Fruit fly (Drosophila melanogaster) whole organism, wandering third instar larva: ENCODE data around the gene Gale.

Experiments used
- Abd-B ChIP-seq: fragments of >200 bp; optimal IDR thresholded peaks from 2 replicates; lab custom pipeline; 2017; ENCODE audit warnings: missing biosample characterization, missing genetic modification characterization
- CG32264 ChIP-seq: fragments of 200-800 bp; sonication (Bioruptor generic); optimal IDR thresholded peaks from 2 replicates; lab custom pipeline; 2016; ENCODE audit warnings: missing biosample characterization, missing genetic modification characterization
- CG9705 ChIP-seq: fragments of 200-800 bp; sonication (Bioruptor generic); optimal IDR thresholded peaks from 2 replicates; lab custom pipeline; 2018; ENCODE audit warnings: missing biosample characterization, mild to moderate bottlenecking, missing genetic modification characterization
- CrebA ChIP-seq: fragments of 200-800 bp; sonication (Bioruptor generic); optimal IDR thresholded peaks from 2 replicates; lab custom pipeline; 2016; ENCODE audit warnings: missing biosample characterization, mild to moderate bottlenecking, missing genetic modification characterization, borderline replicate concordance
- Dfd ChIP-seq: fragments of >200 bp; optimal IDR thresholded peaks from 2 replicates; lab custom pipeline; 2017; ENCODE audit warnings: missing biosample characterization, missing genetic modification characterization
- Dif ChIP-seq: fragments of 200-275, 200-300 bp; sonication (Bioruptor generic); optimal IDR thresholded peaks from 2 replicates; lab custom pipeline; 2018; ENCODE audit warnings: missing biosample characterization, missing genetic modification characterization; ENCODE audit not compliant: partially characterized antibody
- GATAd ChIP-seq: sonication (Bioruptor generic); optimal IDR thresholded peaks from 2 replicates; lab custom pipeline; 2016; ENCODE audit warnings: missing biosample characterization, missing genetic modification characterization
- HLH106 ChIP-seq: fragments of 200-800 bp; optimal IDR thresholded peaks from 3 replicates; lab custom pipeline; 2019; ENCODE audit warnings: missing biosample characterization, mild to moderate bottlenecking, missing genetic modification characterization, moderate library complexity
- Hnf4 ChIP-seq: fragments of 200-800 bp; sonication (Bioruptor generic); optimal IDR thresholded peaks from 2 replicates; lab custom pipeline; 2016; ENCODE audit warnings: missing biosample characterization, mild to moderate bottlenecking, missing genetic modification characterization
- Hr78 ChIP-seq: fragments of >200 bp; optimal IDR thresholded peaks from 2 replicates; lab custom pipeline; 2017; ENCODE audit warnings: missing biosample characterization, missing genetic modification characterization
- Hr83 ChIP-seq: fragments of 200-300 bp; sonication (Bioruptor generic); optimal IDR thresholded peaks from 2 replicates; lab custom pipeline; 2016; ENCODE audit warnings: missing biosample characterization, mild to moderate bottlenecking, missing genetic modification characterization, moderate library complexity; ENCODE audit not compliant: poor library complexity, severe bottlenecking
- Jra ChIP-seq: sonication (Bioruptor generic); optimal IDR thresholded peaks from 2 replicates; lab custom pipeline; 2016; ENCODE audit warnings: missing biosample characterization, missing genetic modification characterization
- Mio ChIP-seq: sonication (Bioruptor generic); optimal IDR thresholded peaks from 2 replicates; lab custom pipeline; 2016; ENCODE audit warnings: missing biosample characterization, missing genetic modification characterization
- Myc ChIP-seq: fragments of >200 bp; optimal IDR thresholded peaks from 2 replicates; lab custom pipeline; 2017
- N ChIP-seq: fragments of >200 bp; optimal IDR thresholded peaks from 2 replicates; lab custom pipeline; 2018; ENCODE audit warnings: missing biosample characterization, missing external identifiers, missing genetic modification characterization
- OdsH ChIP-seq: fragments of 200-800 bp; sonication (Bioruptor generic); optimal IDR thresholded peaks from 2 replicates; lab custom pipeline; 2016; ENCODE audit warnings: missing biosample characterization, mild to moderate bottlenecking, missing genetic modification characterization
- Rel ChIP-seq, 2 experiments: fragments of 200-800 bp; sonication (Bioruptor generic) in 1 of 2; optimal IDR thresholded peaks; 2 replicates in 1 of 2; 3 replicates in 1 of 2; lab custom pipeline; 2016 to 2019; ENCODE audit warnings: mild to moderate bottlenecking in 2 of 2, missing biosample characterization in 2 of 2, missing genetic modification characterization in 2 of 2, moderate library complexity in 1 of 2
- Sp1 ChIP-seq: fragments of 200-800 bp; sonication (Bioruptor generic); optimal IDR thresholded peaks from 3 replicates; lab custom pipeline; 2019; ENCODE audit warnings: missing biosample characterization, mild to moderate bottlenecking, missing genetic modification characterization, moderate library complexity
- Vsx2 ChIP-seq: fragments of 200-300, 225-300 bp; sonication (Bioruptor generic); optimal IDR thresholded peaks from 2 replicates; lab custom pipeline; 2018; ENCODE audit warnings: missing biosample characterization, missing genetic modification characterization; ENCODE audit not compliant: partially characterized antibody
- br ChIP-seq: fragments of 200-800 bp; sonication (Bioruptor generic); optimal IDR thresholded peaks from 2 replicates; lab custom pipeline; 2016; ENCODE audit warnings: missing biosample characterization, missing genetic modification characterization
- brk ChIP-seq: fragments of 200-800 bp; sonication (Bioruptor generic); optimal IDR thresholded peaks from 2 replicates; lab custom pipeline; 2016; ENCODE audit warnings: missing biosample characterization, mild to moderate bottlenecking, missing genetic modification characterization
- dl ChIP-seq, 2 experiments: fragments of 175-275, 200-275 bp in 1 of 2; fragments of 200-275 bp in 1 of 2; sonication (Bioruptor generic); optimal IDR thresholded peaks; lab custom pipeline; 2018; ENCODE audit warnings: mild to moderate bottlenecking in 2 of 2, missing biosample characterization in 2 of 2, missing genetic modification characterization in 2 of 2, moderate library complexity in 2 of 2; ENCODE audit not compliant: partially characterized antibody in 2 of 2, insufficient read depth in 1 of 2
- dmrt93B ChIP-seq: fragments of 200-800 bp; sonication (Bioruptor generic); optimal IDR thresholded peaks from 2 replicates; lab custom pipeline; 2018; ENCODE audit warnings: missing biosample characterization, mild to moderate bottlenecking, missing genetic modification characterization
- dsf ChIP-seq: sonication (Bioruptor generic); optimal IDR thresholded peaks from 2 replicates; lab custom pipeline; 2016; ENCODE audit warnings: missing biosample characterization, missing genetic modification characterization, borderline replicate concordance
- ey ChIP-seq: fragments of 200-800 bp; sonication (Bioruptor generic); optimal IDR thresholded peaks from 2 replicates; lab custom pipeline; 2016; ENCODE audit warnings: missing biosample characterization, missing genetic modification characterization
- foxo ChIP-seq, 2 experiments: fragments of 200-800 bp; sonication (Bioruptor generic); optimal IDR thresholded peaks; 2 replicates in 1 of 2; 3 replicates in 1 of 2; lab custom pipeline; 2016 to 2017; ENCODE audit warnings: missing biosample characterization in 2 of 2, missing genetic modification characterization in 2 of 2
- fru ChIP-seq: fragments of 200-800 bp; sonication (Bioruptor generic); optimal IDR thresholded peaks from 3 replicates; lab custom pipeline; 2016; ENCODE audit warnings: missing biosample characterization, mild to moderate bottlenecking, missing genetic modification characterization
- h ChIP-seq: fragments of 200-800 bp; sonication (Bioruptor generic); optimal IDR thresholded peaks from 3 replicates; lab custom pipeline; 2016; ENCODE audit warnings: missing biosample characterization, mild to moderate bottlenecking, missing genetic modification characterization
- jim ChIP-seq: fragments of 175-275, 200-325 bp; sonication (Bioruptor generic); optimal IDR thresholded peaks from 2 replicates; lab custom pipeline; 2016; ENCODE audit warnings: missing biosample characterization, mild to moderate bottlenecking, missing genetic modification characterization
- lola ChIP-seq: fragments of >200 bp; optimal IDR thresholded peaks from 2 replicates; lab custom pipeline; 2017; ENCODE audit warnings: missing biosample characterization, missing genetic modification characterization
- pan ChIP-seq: fragments of >200 bp; optimal IDR thresholded peaks from 2 replicates; lab custom pipeline; 2017
- psq ChIP-seq: fragments of 200-800 bp; sonication (Bioruptor generic); optimal IDR thresholded peaks from 3 replicates; lab custom pipeline; 2017; ENCODE audit warnings: missing biosample characterization, mild to moderate bottlenecking, missing genetic modification characterization, moderate library complexity
- rgr ChIP-seq: fragments of 200-800 bp; sonication (Bioruptor generic); optimal IDR thresholded peaks from 3 replicates; lab custom pipeline; 2016; ENCODE audit warnings: missing biosample characterization, mild to moderate bottlenecking, missing genetic modification characterization
- sage ChIP-seq: fragments of 200-800 bp; sonication (Bioruptor generic); optimal IDR thresholded peaks from 2 replicates; lab custom pipeline; 2016; ENCODE audit warnings: missing biosample characterization, mild to moderate bottlenecking, missing genetic modification characterization
- sv ChIP-seq: fragments of 200-800 bp; sonication (Bioruptor generic); optimal IDR thresholded peaks from 3 replicates; lab custom pipeline; 2016; ENCODE audit warnings: missing biosample characterization, missing genetic modification characterization
- tai ChIP-seq: sonication (Bioruptor generic); optimal IDR thresholded peaks from 2 replicates; lab custom pipeline; 2016; ENCODE audit warnings: missing biosample characterization, missing genetic modification characterization
- usp ChIP-seq: fragments of >200 bp; optimal IDR thresholded peaks from 2 replicates; lab custom pipeline; 2017; ENCODE audit warnings: missing biosample characterization, missing genetic modification characterization
- woc ChIP-seq: sonication (Bioruptor generic); optimal IDR thresholded peaks from 2 replicates; lab custom pipeline; 2016; ENCODE audit warnings: missing biosample characterization, mild to moderate bottlenecking, missing genetic modification characterization

Gene Gale

dm6 chr3L:633272-634254 is 14.8 kb upstream of the Gale start:
- TF ChIP-seq N (no peak), psq (GFP tag; lab: Kevin White, UChicago) (peak; percentile 21), CrebA (GFP tag; lab: Kevin White, UChicago) (no peak), tai (GFP tag; lab: Kevin White, UChicago) (no peak), Hnf4 (GFP tag; lab: Kevin White, UChicago) (no peak), sv (peak; percentile 61), br (GFP tag; lab: Kevin White, UChicago) (peak; percentile 39), CG9705 (GFP tag; lab: Kevin White, UChicago) (no peak), foxo (GFP tag; optimal IDR thresholded peaks at IDR 0.05; lab: Kevin White, UChicago) (peak in 1 of 2 experiments; percentile 53), Dfd (GFP tag; lab: Kevin White, UChicago) (peak; percentile 73), h (GFP tag; lab: Kevin White, UChicago) (peak; percentile 46), woc (peak; percentile 20), dl (GFP tag; optimal IDR thresholded peaks at IDR 0.05; lab: Kevin White, UChicago; ENCODE audit: insufficient read depth in 1 of 2, partially characterized antibody in 2 of 2) (no peak), usp (GFP tag; lab: Kevin White, UChicago) (no peak), Mio (GFP tag; lab: Kevin White, UChicago) (no peak), ey (GFP tag; lab: Kevin White, UChicago) (peak; percentile 61), sage (no peak), Hr78 (GFP tag; lab: Kevin White, UChicago) (no peak), dsf (GFP tag; lab: Kevin White, UChicago) (no peak), HLH106 (tag; lab: Kevin White, UChicago) (peak; percentile 27), Dif (GFP tag; lab: Kevin White, UChicago) (no peak), Rel (GFP tag; optimal IDR thresholded peaks at IDR 0.05; lab: Kevin White, UChicago) (no peak), Rel (tag; optimal IDR thresholded peaks at IDR 0.05; lab: Kevin White, UChicago) (no peak), Sp1 (GFP tag; lab: Kevin White, UChicago) (no peak), fru (GFP tag; lab: Kevin White, UChicago) (peak; percentile 57), Jra (GFP tag; lab: Kevin White, UChicago) (no peak), OdsH (no peak), GATAd (no peak), jim (GFP tag; lab: Kevin White, UChicago) (no peak), pan (lab: Kevin White, UChicago) (no peak), brk (GFP tag; lab: Kevin White, UChicago) (no peak), Abd-B (GFP tag; lab: Kevin White, UChicago) (no peak), Myc (lab: Kevin White, UChicago) (no peak), CG32264 (GFP tag; lab: Kevin White, UChicago) (no peak), dmrt93B (peak; percentile 3), Hr83 (GFP tag; lab: Kevin White, UChicago) (no peak), lola (GFP tag; lab: Kevin White, UChicago) (no peak), rgr (GFP tag; lab: Kevin White, UChicago) (peak; percentile 47), Vsx2 (GFP tag; lab: Kevin White, UChicago) (no peak)
